Worm (Caenorhabditis elegans): ENCODE results near the gene ttr-13.

DNA sequence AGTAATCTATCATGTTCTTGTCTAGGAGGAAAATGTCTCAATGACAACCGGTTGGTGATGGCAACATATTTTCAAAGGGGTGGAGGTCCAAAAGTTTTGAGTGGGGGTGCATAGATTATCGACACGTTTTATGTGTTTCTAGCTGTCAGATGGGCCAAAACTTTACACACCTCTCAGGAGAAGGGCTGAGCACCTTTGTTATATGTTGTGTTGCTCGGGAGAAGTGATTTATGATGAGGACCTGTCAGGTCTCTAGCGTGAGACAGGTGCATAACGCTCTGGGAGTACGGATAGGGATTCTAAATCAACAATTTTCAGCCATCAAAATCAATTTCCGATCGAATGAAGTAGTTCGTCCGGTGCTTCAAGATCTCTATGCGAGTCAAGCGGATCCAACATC is 19.9 kb upstream of the ttr-13 start:
- TF ChIP-seq aptf-2 (GFP tag; conservative IDR thresholded peaks at IDR 0.05) = no peak
- no peak for TF ChIP-seq F10E7.11 (tag; optimal IDR thresholded peaks at IDR 0.05)
- no peak for TF ChIP-seq zim-3 (tag; optimal IDR thresholded peaks at IDR 0.05)
- no peak for TF ChIP-seq madf-10 (tag; optimal IDR thresholded peaks at IDR 0.05)

All from whole organism, young adult.